Worm (Caenorhabditis elegans) whole organism, mixed stage, embryonic: ENCODE measurements around the gene nmur-3.

Source experiments
- ceh-39 ChIP-seq: fragments of 150-350 bp; optimal IDR thresholded peaks from 2 replicates; lab custom pipeline; 2014; ENCODE audit warnings: missing biosample characterization, missing genetic modification characterization
- lin-13 ChIP-seq: fragments of 150-350 bp; optimal IDR thresholded peaks from 2 replicates; lab custom pipeline; 2014; ENCODE audit warnings: missing biosample characterization, missing genetic modification characterization
- lsy-2 ChIP-seq: fragments of 150-350 bp; optimal IDR thresholded peaks from 2 replicates; lab custom pipeline; 2014; ENCODE audit warnings: missing biosample characterization, missing genetic modification characterization
- nhr-12 ChIP-seq: fragments of 150-350 bp; optimal IDR thresholded peaks from 2 replicates; lab custom pipeline; 2014; ENCODE audit warnings: missing biosample characterization, missing genetic modification characterization
- pha-4 ChIP-seq: fragments of 150-350 bp; optimal IDR thresholded peaks from 2 replicates; lab custom pipeline; 2018; ENCODE audit warnings: missing biosample characterization, missing genetic modification reagents, missing genetic modification characterization
- sptf-1 ChIP-seq: sonication (generic microtip); optimal IDR thresholded peaks from 2 replicates; lab custom pipeline; 2017; ENCODE audit warnings: mild to moderate bottlenecking, missing genetic modification characterization, moderate library complexity, missing compliant biosample characterization
- unc-39 ChIP-seq: fragments of 150-350 bp; optimal IDR thresholded peaks from 2 replicates; lab custom pipeline; 2014; ENCODE audit warnings: missing biosample characterization, missing genetic modification characterization
- ztf-11 ChIP-seq: fragments of 150-350 bp; optimal IDR thresholded peaks from 2 replicates; lab custom pipeline; 2014; ENCODE audit warnings: missing biosample characterization, missing genetic modification characterization

DNA sequence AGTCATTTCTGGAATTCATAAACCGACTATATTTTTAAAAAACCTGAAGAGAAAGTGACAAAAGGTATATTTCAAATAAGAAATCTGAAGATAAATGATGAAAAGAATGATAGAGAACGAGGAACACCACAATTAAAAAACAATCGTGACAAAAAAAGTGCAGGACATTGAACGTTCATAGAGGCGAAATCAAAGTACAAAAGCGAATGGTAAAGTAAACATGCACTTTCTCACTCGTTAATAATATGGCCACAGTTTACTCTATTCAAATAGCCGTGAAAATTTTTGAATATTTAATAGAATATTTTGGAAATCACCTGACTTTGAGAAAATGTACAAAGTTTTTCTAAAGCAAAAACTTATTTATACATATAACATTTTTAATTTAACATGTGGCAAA is 25.9 kb downstream of the nmur-3 start, which contains the start of gene F46H6.5:
- TF ChIP-seq ztf-11 (tag; lab: Kevin White, UChicago) = no peak
- no peak for TF ChIP-seq lsy-2 (tag; lab: Kevin White, UChicago)
- TF ChIP-seq unc-39 (tag; lab: Kevin White, UChicago) = no peak
- TF ChIP-seq nhr-12 (tag; lab: Kevin White, UChicago) = no peak
- TF ChIP-seq pha-4 (tag; lab: Kevin White, UChicago) = no peak
- TF ChIP-seq lin-13 (tag; lab: Kevin White, UChicago) = no peak
- no peak for TF ChIP-seq ceh-39 (tag; lab: Kevin White, UChicago)
- no peak for TF ChIP-seq sptf-1
